Fruit fly (Drosophila melanogaster): ENCODE results near the gene Sirt4.

The Sirt4 gene

dm6 chrX:5690651-5691379 lies 25.1 kb upstream of the Sirt4 start (continued):
- no peak for TF ChIP-seq dac (GFP tag; optimal IDR thresholded peaks at IDR 0.05)
- no peak for TF ChIP-seq Sox14 (GFP tag; optimal IDR thresholded peaks at IDR 0.05)
- TF ChIP-seq Hr38 (GFP tag; optimal IDR thresholded peaks at IDR 0.05), result no peak
- TF ChIP-seq CG6808 (GFP tag; optimal IDR thresholded peaks at IDR 0.05), result peak; percentile 5
- TF ChIP-seq ss (GFP tag; optimal IDR thresholded peaks at IDR 0.05), result peak in 1 of 2 experiments; percentile 1
- no peak for TF ChIP-seq CG8632 (GFP tag; optimal IDR thresholded peaks at IDR 0.05)
- peak; percentile 37 for TF ChIP-seq CG32006 (GFP tag; optimal IDR thresholded peaks at IDR 0.05)
- 0 out of 2 replicates have a peak, but pooled peaks have one; percentile 24 for TF ChIP-seq CG15336 (GFP tag; IDR thresholded peaks at IDR 0.05)
- no peak for TF ChIP-seq CG10669 (GFP tag; optimal IDR thresholded peaks at IDR 0.05)
- peak; percentile 78 for TF ChIP-seq Eip78C (GFP tag)
- no peak for TF ChIP-seq spab (GFP tag; optimal IDR thresholded peaks at IDR 0.05)
- TF ChIP-seq fd59A (GFP tag; optimal IDR thresholded peaks at IDR 0.05), result no peak
- no peak for TF ChIP-seq esn (GFP tag; optimal IDR thresholded peaks at IDR 0.05)
- no peak for TF ChIP-seq pdm3 (GFP tag; optimal IDR thresholded peaks at IDR 0.05)
- no peak for TF ChIP-seq salr (GFP tag; optimal IDR thresholded peaks at IDR 0.05)
- TF ChIP-seq CG6163 (GFP tag; IDR thresholded peaks at IDR 0.05), result no peak
- TF ChIP-seq CG6854 (GFP tag; optimal IDR thresholded peaks at IDR 0.05), result no peak
- TF ChIP-seq Lpt (GFP tag; optimal IDR thresholded peaks at IDR 0.05), result no peak
- TF ChIP-seq achi (GFP tag; optimal IDR thresholded peaks at IDR 0.05), result no peak
- no peak for TF ChIP-seq lz (GFP tag; optimal IDR thresholded peaks at IDR 0.05)
- no peak for TF ChIP-seq Met (GFP tag; optimal IDR thresholded peaks at IDR 0.05)
- TF ChIP-seq Sox102F (GFP tag; optimal IDR thresholded peaks at IDR 0.05), result no peak
- no peak for TF ChIP-seq CG11902 (GFP tag; optimal IDR thresholded peaks at IDR 0.05)
- TF ChIP-seq Hr39 (GFP tag; optimal IDR thresholded peaks at IDR 0.05), result no peak
- no peak for TF ChIP-seq CG8319 (GFP tag; optimal IDR thresholded peaks at IDR 0.05)
- TF ChIP-seq fd85E (GFP tag; optimal IDR thresholded peaks at IDR 0.05), result no peak
- no peak for TF ChIP-seq net (GFP tag; optimal IDR thresholded peaks at IDR 0.05)

- no peak for TF ChIP-seq Eip75B (GFP tag; optimal IDR thresholded peaks at IDR 0.05)
- TF ChIP-seq dsx (GFP tag; optimal IDR thresholded peaks at IDR 0.05; ENCODE audit: poor library complexity, severe bottlenecking), result peak; percentile 72
- peak; percentile 42 for TF ChIP-seq fkh (GFP tag; optimal IDR thresholded peaks at IDR 0.05)
Observed at dm6 chrX:5690216-5690523, 24.4 kb upstream of the Sirt4 start.

- peak; percentile 70 for TF ChIP-seq Eip78C (GFP tag)
- TF ChIP-seq Blimp-1 (GFP tag; optimal IDR thresholded peaks at IDR 0.05), result no peak
- no peak for TF ChIP-seq vri (GFP tag; optimal IDR thresholded peaks at IDR 0.05)
- TF ChIP-seq CG8119 (GFP tag; IDR thresholded peaks at IDR 0.05), result no peak
- peak; percentile 42 for TF ChIP-seq acj6 (GFP tag; optimal IDR thresholded peaks at IDR 0.05)
- TF ChIP-seq CG34406 (GFP tag; optimal IDR thresholded peaks at IDR 0.05), result peak; percentile 15
- TF ChIP-seq CG10631 (GFP tag; optimal IDR thresholded peaks at IDR 0.05), result peak; percentile 18
- peak; percentile 35 for TF ChIP-seq CG32006 (GFP tag; optimal IDR thresholded peaks at IDR 0.05)
- TF ChIP-seq CG1621 (tag; optimal IDR thresholded peaks at IDR 0.05), result no peak
- peak; percentile 61 for TF ChIP-seq esn (GFP tag; optimal IDR thresholded peaks at IDR 0.05)
- no peak for TF ChIP-seq Eip93F (GFP tag; optimal IDR thresholded peaks at IDR 0.05)
- peak; percentile 36 for TF ChIP-seq CG3032 (tag; optimal IDR thresholded peaks at IDR 0.05)
- no peak for TF ChIP-seq CG15336 (GFP tag; IDR thresholded peaks at IDR 0.05)
- TF ChIP-seq CG11902 (GFP tag; optimal IDR thresholded peaks at IDR 0.05), result no peak
- TF ChIP-seq pdm3 (GFP tag; optimal IDR thresholded peaks at IDR 0.05), result peak; percentile 49
- TF ChIP-seq ss (GFP tag; optimal IDR thresholded peaks at IDR 0.05), result no peak
- TF ChIP-seq fkh (GFP tag; optimal IDR thresholded peaks at IDR 0.05), result no peak
- no peak for TF ChIP-seq CG11762 (GFP tag; optimal IDR thresholded peaks at IDR 0.05; ENCODE audit: insufficient read depth)
- TF ChIP-seq Hr4 (GFP tag; optimal IDR thresholded peaks at IDR 0.05), result peak; percentile 31
- peak; percentile 58 for TF ChIP-seq lz (GFP tag; optimal IDR thresholded peaks at IDR 0.05)
- TF ChIP-seq salr (GFP tag; optimal IDR thresholded peaks at IDR 0.05), result no peak
- peak; percentile 4 for TF ChIP-seq CG6792 (GFP tag; optimal IDR thresholded peaks at IDR 0.05)
- TF ChIP-seq CG7368 (GFP tag; optimal IDR thresholded peaks at IDR 0.05), result no peak
- TF ChIP-seq dsx (GFP tag; optimal IDR thresholded peaks at IDR 0.05; ENCODE audit: poor library complexity, severe bottlenecking), result no peak
- no peak for TF ChIP-seq Ets96B (tag; optimal IDR thresholded peaks at IDR 0.05)
- no peak for TF ChIP-seq net (GFP tag; optimal IDR thresholded peaks at IDR 0.05)
- no peak for TF ChIP-seq Sox102F (GFP tag; optimal IDR thresholded peaks at IDR 0.05)
- TF ChIP-seq CG3919 (GFP tag; optimal IDR thresholded peaks at IDR 0.05), result no peak
Observed at dm6 chrX:5689417-5690215, 23.9 kb upstream of the Sirt4 start, which contains the start of the genes PGAP1 and cv. TSS of gene PGAP1 (minus strand) at chrX:5689473. TSS of gene cv (plus strand) at chrX:5690002.

Measured in whole organism, prepupa.